Fruit fly (Drosophila melanogaster): Measurements from ENCODE around the gene CG11977.

CG11977 gene

dm6 chr3R:8992928-8993579, 4.4 kb upstream of the CG11977 start, which contains the start of gene CG11975 (continued):
- TF ChIP-seq CG17328 (GFP tag; IDR thresholded peaks at IDR 0.05) (no peak; the same call in 1 of the 2 replicates), maf-S (GFP tag; optimal IDR thresholded peaks at IDR 0.05) (peak; percentile 85), ham (GFP tag; IDR thresholded peaks at IDR 0.05) (no peak), CG32532 (GFP tag; IDR thresholded peaks at IDR 0.05) (peak; percentile 73), tll (GFP tag; optimal IDR thresholded peaks at IDR 0.05) (peak in 1 of 2 experiments; percentile 51), danr (GFP tag; IDR thresholded peaks at IDR 0.05) (no peak; the same call in 1 of the 2 replicates), CG17361 (GFP tag; IDR thresholded peaks at IDR 0.05) (peak; percentile 80), wor (GFP tag; IDR thresholded peaks at IDR 0.05) (peak; percentile 36; the same call in 1 of the 2 replicates), Pdp1 (GFP tag; optimal IDR thresholded peaks at IDR 0.05) (peak; percentile 83 to 96), MESR4 (GFP tag; optimal IDR thresholded peaks at IDR 0.05) (peak; percentile 36), fd102C (GFP tag; optimal IDR thresholded peaks at IDR 0.05) (no peak), CG10321 (GFP tag; IDR thresholded peaks at IDR 0.05) (no peak), CG17568 (GFP tag; optimal IDR thresholded peaks at IDR 0.05) (no peak), BtbVII (GFP tag; optimal IDR thresholded peaks at IDR 0.05) (peak; percentile 28), kni (GFP tag; optimal IDR thresholded peaks at IDR 0.05) (peak; percentile 48), NK7.1 (GFP tag; optimal IDR thresholded peaks at IDR 0.05) (peak; percentile 64), otp (GFP tag; IDR thresholded peaks at IDR 0.05) (no peak), CG9876 (GFP tag; optimal IDR thresholded peaks at IDR 0.05) (peak; percentile 75), emc (GFP tag; optimal IDR thresholded peaks at IDR 0.05) (peak; percentile 36), CTCF (GFP tag; optimal IDR thresholded peaks at IDR 0.05) (no peak), Lim3 (GFP tag; IDR thresholded peaks at IDR 0.05) (no peak), vfl (GFP tag; optimal IDR thresholded peaks at IDR 0.05) (peak; percentile 86), CG7271 (tag; optimal IDR thresholded peaks at IDR 0.05) (no peak), CG18599 (GFP tag; optimal IDR thresholded peaks at IDR 0.05) (peak; percentile 80), ATbp (GFP tag; optimal IDR thresholded peaks at IDR 0.05) (no peak), Max (GFP tag; optimal IDR thresholded peaks at IDR 0.05) (peak; percentile 79), CG12299 (tag; optimal IDR thresholded peaks at IDR 0.05) (peak; percentile 49), CG4404 (GFP tag; IDR thresholded peaks at IDR 0.05) (peak; percentile 44; the same call in 1 of the 2 replicates), CG15269 (tag; optimal IDR thresholded peaks at IDR 0.05) (no peak), Dbx (GFP tag; IDR thresholded peaks at IDR 0.05) (peak; percentile 81; the same call in 2 of the 3 replicates), CG14050 (GFP tag; IDR thresholded peaks at IDR 0.05) (no peak), tup (GFP tag; optimal IDR thresholded peaks at IDR 0.05) (peak; percentile 33), nom (GFP tag; optimal IDR thresholded peaks at IDR 0.05) (no peak), p53 (GFP tag; optimal IDR thresholded peaks at IDR 0.05) (peak; percentile 31), bowl (GFP tag; IDR thresholded peaks at IDR 0.05) (no peak), exex (tag; optimal IDR thresholded peaks at IDR 0.05) (no peak), CG30431 (GFP tag; optimal IDR thresholded peaks at IDR 0.05) (peak; percentile 30), CG18476 (GFP tag; optimal IDR thresholded peaks at IDR 0.05) (peak; percentile 65), Poxn (GFP tag; IDR thresholded peaks at IDR 0.05) (0 out of 2 replicates have a peak, but pooled peaks have one; percentile 21), pfk (GFP tag; optimal IDR thresholded peaks at IDR 0.05) (no peak), Spps (tag; optimal IDR thresholded peaks at IDR 0.05) (peak; percentile 4), CG10543 (GFP tag; optimal IDR thresholded peaks at IDR 0.05) (peak; percentile 47), Nf-YA (GFP tag; IDR thresholded peaks at IDR 0.05) (0 out of 2 replicates have a peak, but pooled peaks have one; percentile 27), CG3163 (GFP tag; optimal IDR thresholded peaks at IDR 0.05) (peak; percentile 73), gfzf (GFP tag; optimal IDR thresholded peaks at IDR 0.05) (peak; percentile 35), Sry-β (GFP tag; optimal IDR thresholded peaks at IDR 0.05) (peak; percentile 98), CG34422 (GFP tag; IDR thresholded peaks at IDR 0.05) (peak; percentile 69; the same call in 1 of the 3 replicates), CG14441 (GFP tag; IDR thresholded peaks at IDR 0.05) (no peak), sna (GFP tag; IDR thresholded peaks at IDR 0.05; ENCODE audit: partially characterized antibody) (peak; percentile 60), ash1 (GFP tag; optimal IDR thresholded peaks at IDR 0.05) (no peak)
